Worm (Caenorhabditis elegans): Measurements from ENCODE around the gene ckb-3.

DNA sequence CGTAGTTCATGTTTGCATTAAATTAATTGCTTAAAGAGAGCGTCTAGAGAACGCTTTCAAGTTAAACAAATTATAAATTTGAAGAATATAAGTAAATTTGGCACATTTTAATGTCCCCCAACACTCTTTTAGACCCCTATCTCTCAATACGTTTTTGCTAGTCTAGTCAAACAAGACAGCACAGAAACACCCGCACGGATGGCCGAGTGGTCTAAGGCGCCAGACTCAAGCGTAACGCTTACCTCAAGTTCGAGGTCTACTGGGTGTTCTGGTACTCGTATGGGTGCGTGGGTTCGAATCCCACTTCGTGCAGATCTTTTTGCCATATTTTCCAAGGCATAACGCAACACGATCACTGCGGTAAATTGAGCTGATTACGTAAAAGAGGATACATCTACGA, 8.4 kb upstream of the ckb-3 start:
- TF ChIP-seq elt-2 (tag; optimal IDR thresholded peaks at IDR 0.05) (no peak), lim-6 (tag; optimal IDR thresholded peaks at IDR 0.05) (no peak), ama-1 (optimal IDR thresholded peaks at IDR 0.05) (no peak), pqm-1 (tag; optimal IDR thresholded peaks at IDR 0.05) (no peak)

Measured in whole organism, late embryonic.